Fruit fly (Drosophila melanogaster): ENCODE data around the gene Nha1.

Gene Nha1

DNA sequence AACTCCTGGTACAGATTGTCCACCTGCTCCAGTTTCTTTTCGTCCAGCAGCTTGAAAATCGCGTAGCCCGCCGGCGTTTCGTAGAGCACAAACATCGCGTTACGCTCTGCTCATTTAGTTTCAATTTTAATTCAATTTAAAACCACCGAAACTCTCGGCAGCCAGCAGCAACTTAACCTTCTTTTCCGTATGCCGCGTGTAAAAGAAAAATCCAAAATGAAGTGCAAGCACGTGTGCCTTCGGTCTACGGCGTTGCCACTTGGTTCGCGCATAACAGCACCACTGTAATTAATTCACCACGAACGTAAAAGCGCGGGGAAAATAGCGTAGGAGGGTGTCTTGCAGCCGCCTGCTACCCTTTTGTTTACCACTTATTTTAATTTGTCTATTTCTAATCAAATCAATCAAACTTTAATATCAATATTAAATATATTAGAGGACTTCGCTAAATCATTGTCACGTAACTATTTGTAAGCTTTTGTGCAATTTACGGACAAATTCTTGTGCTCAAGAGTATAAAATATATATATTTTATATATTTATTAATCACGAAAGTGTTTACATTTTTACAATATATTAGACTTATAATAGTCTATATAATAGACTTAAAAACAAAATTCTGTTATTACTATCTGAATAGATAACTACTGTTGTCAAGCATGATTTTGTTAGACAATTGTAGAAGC, 48.5 kb upstream of the Nha1 start, which contains the start of gene nop5 (continued):
- peak; percentile 30; the same call in 1 of the 2 replicates for TF ChIP-seq CG13287 (GFP tag; IDR thresholded peaks at IDR 0.05; ENCODE audit: partially characterized antibody)
- no peak for TF ChIP-seq pb (GFP tag; optimal IDR thresholded peaks at IDR 0.05)
- no peak for TF ChIP-seq sisA (GFP tag; IDR thresholded peaks at IDR 0.05)
- peak; percentile 3 for TF ChIP-seq gro (GFP tag; optimal IDR thresholded peaks at IDR 0.05)
- peak; percentile 85 for TF ChIP-seq gem (tag; optimal IDR thresholded peaks at IDR 0.05)
- no peak for TF ChIP-seq CG2199 (GFP tag; IDR thresholded peaks at IDR 0.05)
- peak; percentile 19 for TF ChIP-seq nom (GFP tag; optimal IDR thresholded peaks at IDR 0.05)
- peak; percentile 63 for TF ChIP-seq CG12104 (GFP tag; optimal IDR thresholded peaks at IDR 0.05)
- TF ChIP-seq CG12236 (GFP tag; optimal IDR thresholded peaks at IDR 0.05): no peak
- TF ChIP-seq CG12071 (GFP tag; optimal IDR thresholded peaks at IDR 0.05): no peak
- no peak for TF ChIP-seq Mes4 (GFP tag; optimal IDR thresholded peaks at IDR 0.05)
- TF ChIP-seq CG17912 (GFP tag; optimal IDR thresholded peaks at IDR 0.05): no peak
- TF ChIP-seq dimm (GFP tag; IDR thresholded peaks at IDR 0.05): no peak
- no peak for TF ChIP-seq NC2α (GFP tag; optimal IDR thresholded peaks at IDR 0.05)
- TF ChIP-seq psq (GFP tag; optimal IDR thresholded peaks at IDR 0.05): peak; percentile 20
- TF ChIP-seq vvl (GFP tag; IDR thresholded peaks at IDR 0.05): no peak; the same call in 1 of the 2 replicates
- no peak for TF ChIP-seq CG9797 (GFP tag; optimal IDR thresholded peaks at IDR 0.05)
- no peak for TF ChIP-seq chinmo (GFP tag; IDR thresholded peaks at IDR 0.05; ENCODE audit: partially characterized antibody)
- TF ChIP-seq CG3281 (GFP tag; optimal IDR thresholded peaks at IDR 0.05): peak; percentile 84
- peak; percentile 67 for TF ChIP-seq tap (tag; optimal IDR thresholded peaks at IDR 0.05)
- peak; percentile 65 for TF ChIP-seq CG15696 (tag; optimal IDR thresholded peaks at IDR 0.05)
- TF ChIP-seq tna (GFP tag; IDR thresholded peaks at IDR 0.05; ENCODE audit: partially characterized antibody): no peak
- no peak for TF ChIP-seq stwl (tag; optimal IDR thresholded peaks at IDR 0.05)
- peak; percentile 74 for TF ChIP-seq CG17385 (GFP tag; optimal IDR thresholded peaks at IDR 0.05)
- TF ChIP-seq tgo (GFP tag; IDR thresholded peaks at IDR 0.05): no peak; the same call in 2 of the 3 replicates
- peak; percentile 10 for TF ChIP-seq Mad (GFP tag; optimal IDR thresholded peaks at IDR 0.05)
- no peak for TF ChIP-seq Gug (GFP tag; IDR thresholded peaks at IDR 0.05)
- TF ChIP-seq CG17568 (GFP tag; optimal IDR thresholded peaks at IDR 0.05): no peak
- TF ChIP-seq tx (GFP tag; optimal IDR thresholded peaks at IDR 0.05): no peak
- no peak for TF ChIP-seq CG13624 (GFP tag; optimal IDR thresholded peaks at IDR 0.05)
- peak in 1 of 2 experiments; percentile 54 for TF ChIP-seq bsh (GFP tag; optimal IDR thresholded peaks at IDR 0.05)
- peak; percentile 33 for TF ChIP-seq CG2116 (GFP tag; optimal IDR thresholded peaks at IDR 0.05)
- TF ChIP-seq prd (optimal IDR thresholded peaks at IDR 0.05): no peak
- TF ChIP-seq prd (GFP tag; IDR thresholded peaks at IDR 0.05): peak; percentile 37; the same call in 1 of the 3 replicates
- TF ChIP-seq Opbp (GFP tag; IDR thresholded peaks at IDR 0.05; ENCODE audit: partially characterized antibody): no peak
- TF ChIP-seq Dfd (GFP tag; optimal IDR thresholded peaks at IDR 0.05): no peak
- TF ChIP-seq HLHmδ (GFP tag; optimal IDR thresholded peaks at IDR 0.05): peak; percentile 43
- TF ChIP-seq dmrt11E (tag; optimal IDR thresholded peaks at IDR 0.05): peak; percentile 76
- TF ChIP-seq Elba2 (GFP tag; optimal IDR thresholded peaks at IDR 0.05): no peak
- no peak for TF ChIP-seq CG11560 (tag; IDR thresholded peaks at IDR 0.05)
- no peak for TF ChIP-seq pita (GFP tag; optimal IDR thresholded peaks at IDR 0.05)
- peak; percentile 40 for TF ChIP-seq Fer2 (tag; optimal IDR thresholded peaks at IDR 0.05)
- 0 out of 3 replicates have a peak, but pooled peaks have one; percentile 44 for TF ChIP-seq H15 (GFP tag; IDR thresholded peaks at IDR 0.05)
- no peak for TF ChIP-seq CG7372 (GFP tag; IDR thresholded peaks at IDR 0.05)
- TF ChIP-seq zen (tag; optimal IDR thresholded peaks at IDR 0.05): peak; percentile 20
- no peak for TF ChIP-seq lilli (GFP tag; optimal IDR thresholded peaks at IDR 0.05)
- no peak for TF ChIP-seq CG3065 (GFP tag; optimal IDR thresholded peaks at IDR 0.05)
- no peak for TF ChIP-seq Rx (GFP tag; IDR thresholded peaks at IDR 0.05)
- TF ChIP-seq NK7.1 (GFP tag; optimal IDR thresholded peaks at IDR 0.05): no peak
- peak; percentile 36 for TF ChIP-seq kay (GFP tag; optimal IDR thresholded peaks at IDR 0.05)
